Fruit fly (Drosophila melanogaster) whole organism, embryonic: ENCODE data around the gene Miga.
A peak's percentile ranks its signal among the peaks of the same experiment; 100 is the strongest.

Source experiments
- Atf-2 ChIP-seq: fragments of 200-800 bp; sonication (Bioruptor generic); optimal IDR thresholded peaks from 2 replicates; lab custom pipeline; 2016; ENCODE audit warnings: missing biosample characterization, missing genetic modification characterization
- Awh ChIP-seq: fragments of 200-800 bp; sonication (Bioruptor generic); IDR thresholded peaks from 2 replicates; pipeline ENCODE4, ENCODE4 v1.3.6; 2022; ENCODE audit warnings: missing biosample characterization, missing genetic modification characterization
- BEAF-32 ChIP-seq: fragments of 200-800 bp; sonication (Bioruptor generic); optimal IDR thresholded peaks from 3 replicates; lab custom pipeline; 2017; ENCODE audit warnings: missing biosample characterization, missing genetic modification characterization, mild to moderate bottlenecking, moderate library complexity, missing genetic modification reagents
- CG10147 ChIP-seq: fragments of 200-800 bp; sonication (Bioruptor generic); optimal IDR thresholded peaks from 2 replicates; lab custom pipeline; 2019; ENCODE audit warnings: missing biosample characterization, mild to moderate bottlenecking, missing genetic modification characterization, moderate library complexity
- CG10267 ChIP-seq: fragments of 200-800 bp; sonication (Bioruptor generic); optimal IDR thresholded peaks from 2 replicates; lab custom pipeline; 2018; ENCODE audit warnings: missing biosample characterization, mild to moderate bottlenecking, missing genetic modification characterization, moderate library complexity
- CG10959 ChIP-seq: fragments of 200-800 bp; sonication (Bioruptor generic); IDR thresholded peaks from 2 replicates; pipeline ENCODE4 v1.3.6; 2022; ENCODE audit warnings: missing biosample characterization, missing genetic modification characterization
- CG11504 ChIP-seq: fragments of 200-800 bp; sonication (Bioruptor generic); optimal IDR thresholded peaks from 3 replicates; lab custom pipeline; 2019; ENCODE audit warnings: missing biosample characterization, mild to moderate bottlenecking, missing genetic modification characterization, moderate library complexity
- CG13123 ChIP-seq: fragments of 200-800 bp; sonication (Bioruptor generic); optimal IDR thresholded peaks from 2 replicates; lab custom pipeline; 2016; ENCODE audit warnings: missing biosample characterization, missing genetic modification characterization
- CG15073 ChIP-seq: fragments of 200-800 bp; sonication (Bioruptor generic); optimal IDR thresholded peaks from 2 replicates; lab custom pipeline; 2016; ENCODE audit warnings: missing biosample characterization, missing genetic modification characterization
- CG18764 ChIP-seq: fragments of 200-800 bp; sonication (Bioruptor generic); optimal IDR thresholded peaks from 3 replicates; lab custom pipeline; 2016; ENCODE audit warnings: missing biosample characterization, missing genetic modification characterization
- CG2712 ChIP-seq: fragments of 200-800 bp; optimal IDR thresholded peaks from 3 replicates; lab custom pipeline; 2019; ENCODE audit warnings: missing biosample characterization, mild to moderate bottlenecking, missing genetic modification characterization, moderate library complexity
- CG31224 ChIP-seq: fragments of 200-800 bp; sonication (Bioruptor generic); IDR thresholded peaks from 2 replicates; pipeline ENCODE4 v1.3.6; 2022; ENCODE audit warnings: missing biosample characterization, missing genetic modification characterization
- CG31365 ChIP-seq: fragments of 200-800 bp; sonication (Bioruptor generic); optimal IDR thresholded peaks from 2 replicates; lab custom pipeline; 2018; ENCODE audit warnings: missing biosample characterization, mild to moderate bottlenecking, missing genetic modification characterization
- CG31388 ChIP-seq: fragments of 200-800 bp; sonication (Bioruptor generic); optimal IDR thresholded peaks from 2 replicates; lab custom pipeline; 2016; ENCODE audit warnings: missing biosample characterization, missing genetic modification characterization
- CG3407 ChIP-seq: fragments of 200-800 bp; sonication (Bioruptor generic); optimal IDR thresholded peaks from 2 replicates; lab custom pipeline; 2018; ENCODE audit warnings: missing biosample characterization, mild to moderate bottlenecking, missing genetic modification characterization
- CG3726 ChIP-seq: fragments of 200-800 bp; sonication (Bioruptor generic); IDR thresholded peaks from 3 replicates; pipeline ENCODE4, ENCODE4 v1.3.6; 2022; ENCODE audit warnings: missing biosample characterization, missing genetic modification characterization
- CG3838 ChIP-seq: fragments of 200-800 bp; sonication (Bioruptor generic); optimal IDR thresholded peaks from 3 replicates; lab custom pipeline; 2016; ENCODE audit warnings: missing biosample characterization, missing genetic modification characterization
- CG5180 ChIP-seq: fragments of 200-800 bp; sonication (Bioruptor generic); optimal IDR thresholded peaks from 3 replicates; lab custom pipeline; 2017; ENCODE audit warnings: missing biosample characterization, missing genetic modification characterization, mild to moderate bottlenecking, moderate library complexity, missing genetic modification reagents
- CG8478 ChIP-seq: fragments of >200 bp; optimal IDR thresholded peaks from 2 replicates; lab custom pipeline; 2018
- CG8924 ChIP-seq: fragments of 200-800 bp; optimal IDR thresholded peaks from 3 replicates; lab custom pipeline; 2019; ENCODE audit warnings: missing biosample characterization, mild to moderate bottlenecking, missing genetic modification characterization, moderate library complexity
- CG8944 ChIP-seq: fragments of 200-800 bp; sonication (Bioruptor generic); optimal IDR thresholded peaks from 3 replicates; lab custom pipeline; 2016; ENCODE audit warnings: missing biosample characterization, missing genetic modification characterization
- Dbx ChIP-seq: fragments of 200-800 bp; sonication (Bioruptor generic); IDR thresholded peaks from 3 replicates; pipeline ENCODE4 v1.3.6; 2022; ENCODE audit warnings: missing biosample characterization, missing genetic modification characterization
- Dll ChIP-seq: fragments of 200-800 bp; sonication (Bioruptor generic); IDR thresholded peaks from 4 replicates; pipeline ENCODE4 v1.3.6; 2022; ENCODE audit warnings: missing biosample characterization, missing genetic modification characterization; ENCODE audit not compliant: partially characterized antibody
- Doc3 ChIP-seq: fragments of 200-800 bp; sonication (Bioruptor generic); IDR thresholded peaks from 3 replicates; pipeline ENCODE4 v1.3.6; 2022; ENCODE audit warnings: missing biosample characterization, missing genetic modification characterization; ENCODE audit not compliant: partially characterized antibody
- Dp ChIP-seq: fragments of 200-800 bp; sonication (Bioruptor generic); optimal IDR thresholded peaks from 2 replicates; lab custom pipeline; 2018; ENCODE audit warnings: missing biosample characterization, mild to moderate bottlenecking, missing genetic modification characterization, moderate library complexity
- Ets97D ChIP-seq: fragments of 200-800 bp; sonication (Bioruptor generic); optimal IDR thresholded peaks from 3 replicates; lab custom pipeline; 2016; ENCODE audit warnings: missing biosample characterization, missing genetic modification characterization
- Fer3 ChIP-seq: fragments of 200-800 bp; sonication (Bioruptor generic); optimal IDR thresholded peaks from 2 replicates; lab custom pipeline; 2018; ENCODE audit warnings: missing biosample characterization, mild to moderate bottlenecking, missing genetic modification characterization, moderate library complexity
- HLH54F ChIP-seq: fragments of 200-800 bp; sonication (Bioruptor generic); optimal IDR thresholded peaks from 3 replicates; lab custom pipeline; 2016; ENCODE audit warnings: missing biosample characterization, missing genetic modification characterization
- HLHmδ ChIP-seq: fragments of 200-800 bp; sonication (Bioruptor generic); optimal IDR thresholded peaks from 2 replicates; lab custom pipeline; 2018; ENCODE audit warnings: missing biosample characterization, mild to moderate bottlenecking, missing genetic modification characterization, moderate library complexity
- Hr3 ChIP-seq: fragments of 200-800 bp; sonication (Bioruptor generic); optimal IDR thresholded peaks from 3 replicates; lab custom pipeline; 2016; ENCODE audit warnings: missing biosample characterization, missing genetic modification characterization
- Hr51 ChIP-seq, 2 experiments: fragments of 200-800 bp; sonication (Bioruptor generic); optimal IDR thresholded peaks; 2 replicates in 1 of 2; 3 replicates in 1 of 2; lab custom pipeline; 2016 to 2018; ENCODE audit warnings: missing biosample characterization in 2 of 2, missing genetic modification characterization in 2 of 2, mild to moderate bottlenecking in 1 of 2, moderate library complexity in 1 of 2
- Hsf ChIP-seq: fragments of 200-800 bp; sonication (Bioruptor generic); optimal IDR thresholded peaks from 3 replicates; lab custom pipeline; 2016; ENCODE audit warnings: missing biosample characterization, missing genetic modification characterization
- Jarid2 ChIP-seq: fragments of 200-800 bp; sonication (Bioruptor generic); optimal IDR thresholded peaks from 3 replicates; lab custom pipeline; 2017; ENCODE audit warnings: mild to moderate bottlenecking, missing biosample characterization, missing genetic modification reagents, missing genetic modification characterization
- Nf-YC ChIP-seq: fragments of 200-800 bp; optimal IDR thresholded peaks from 3 replicates; lab custom pipeline; 2019; ENCODE audit warnings: missing biosample characterization, mild to moderate bottlenecking, missing genetic modification characterization, moderate library complexity
- Oli ChIP-seq: fragments of 200-800 bp; sonication (Bioruptor generic); optimal IDR thresholded peaks from 2 replicates; lab custom pipeline; 2018; ENCODE audit warnings: missing biosample characterization, mild to moderate bottlenecking, missing genetic modification characterization, moderate library complexity
- Optix ChIP-seq: fragments of 200-800 bp; sonication (Bioruptor generic); IDR thresholded peaks from 3 replicates; pipeline ENCODE4 v1.3.6; 2022; ENCODE audit warnings: missing biosample characterization, missing genetic modification characterization
- TFAM ChIP-seq: fragments of 200-800 bp; sonication (Bioruptor generic); optimal IDR thresholded peaks from 2 replicates; lab custom pipeline; 2017; ENCODE audit warnings: missing biosample characterization, missing genetic modification characterization, inconsistent platforms
- Usf ChIP-seq: fragments of 200-800 bp; sonication (Bioruptor generic); optimal IDR thresholded peaks from 2 replicates; lab custom pipeline; 2017; ENCODE audit warnings: missing genotype, missing biosample characterization, missing genetic modification characterization
- YL-1 ChIP-seq: fragments of 200-800 bp; sonication (Bioruptor generic); optimal IDR thresholded peaks from 3 replicates; lab custom pipeline; 2017; ENCODE audit warnings: missing biosample characterization, mild to moderate bottlenecking, missing genetic modification characterization
- bbx ChIP-seq: fragments of 200-800 bp; sonication (Bioruptor generic); IDR thresholded peaks from 2 replicates; pipeline ENCODE4 v1.3.6; 2022; ENCODE audit warnings: missing biosample characterization, missing genetic modification characterization; ENCODE audit not compliant: partially characterized antibody
- gfzf ChIP-seq: fragments of 200-800 bp; sonication (Bioruptor generic); optimal IDR thresholded peaks from 2 replicates; lab custom pipeline; 2016; ENCODE audit warnings: missing biosample characterization, mild to moderate bottlenecking, missing genetic modification characterization, moderate library complexity
- ind ChIP-seq: fragments of 200-800 bp; sonication (Bioruptor generic); optimal IDR thresholded peaks from 3 replicates; lab custom pipeline; 2016; ENCODE audit warnings: missing biosample characterization, missing genetic modification characterization
- jumu ChIP-seq: fragments of 200-800 bp; sonication (Bioruptor generic); optimal IDR thresholded peaks from 3 replicates; lab custom pipeline; 2016; ENCODE audit warnings: missing biosample characterization, missing genetic modification characterization
- knrl ChIP-seq: fragments of 200-800 bp; sonication (Bioruptor generic); IDR thresholded peaks from 3 replicates; pipeline ENCODE4 v1.3.6; 2022; ENCODE audit warnings: missing biosample characterization, missing genetic modification characterization; ENCODE audit not compliant: partially characterized antibody
- lab ChIP-seq: fragments of 200-800 bp; sonication (Bioruptor generic); optimal IDR thresholded peaks from 3 replicates; lab custom pipeline; 2017; ENCODE audit warnings: missing biosample characterization, missing genetic modification characterization, mild to moderate bottlenecking, moderate library complexity, missing genetic modification reagents
- lbe ChIP-seq: fragments of 200-800 bp; sonication (Bioruptor generic); optimal IDR thresholded peaks from 2 replicates; lab custom pipeline; 2016; ENCODE audit warnings: missing biosample characterization, mild to moderate bottlenecking, missing genetic modification characterization
- phol ChIP-seq: fragments of 200-800 bp; sonication (Bioruptor generic); optimal IDR thresholded peaks from 3 replicates; lab custom pipeline; 2018; ENCODE audit warnings: missing biosample characterization, mild to moderate bottlenecking, missing genetic modification characterization, moderate library complexity
- pita ChIP-seq: fragments of 200-800 bp; sonication (Bioruptor generic); optimal IDR thresholded peaks from 2 replicates; lab custom pipeline; 2017; ENCODE audit warnings: missing biosample characterization, mild to moderate bottlenecking, missing genetic modification characterization
- sens-2 ChIP-seq: fragments of 200-800 bp; sonication (Bioruptor generic); IDR thresholded peaks from 2 replicates; pipeline ENCODE4 v1.3.6; 2022; ENCODE audit warnings: missing biosample characterization, missing genetic modification characterization
- unc-4 ChIP-seq: fragments of 200-800 bp; sonication (Bioruptor generic); IDR thresholded peaks from 2 replicates; pipeline ENCODE4 v1.3.6; 2022; ENCODE audit warnings: missing biosample characterization, missing genetic modification characterization; ENCODE audit not compliant: partially characterized antibody

The Miga gene

DNA sequence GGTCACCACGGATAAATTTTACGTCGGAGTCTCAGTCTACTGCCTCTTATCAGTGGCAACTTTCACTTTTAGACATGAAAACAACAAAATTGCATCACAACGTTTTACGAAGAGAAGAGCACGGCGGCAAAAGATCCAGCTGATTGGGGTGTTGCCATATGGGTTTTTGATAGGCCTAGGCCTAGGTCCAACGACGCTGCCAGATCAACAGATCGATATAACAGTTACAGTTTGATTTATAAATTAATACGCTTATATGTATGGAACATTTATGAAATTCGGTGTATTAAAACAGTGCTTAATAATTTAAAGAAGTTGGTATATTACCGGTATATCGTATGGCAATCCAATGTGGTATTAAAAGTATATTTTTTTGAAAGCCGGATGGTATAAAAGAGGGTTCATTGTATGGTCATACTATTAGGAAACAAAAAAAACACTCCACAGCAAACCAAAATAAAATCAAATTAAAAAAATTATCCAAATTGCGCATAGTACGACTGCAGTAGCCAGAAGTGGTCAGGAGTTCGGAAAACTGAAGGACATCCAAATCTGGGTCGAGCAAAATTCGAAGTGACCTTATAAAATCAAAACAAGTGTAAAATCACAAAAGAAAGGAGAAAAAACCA lies 850 bp downstream of the Miga start, which contains the start of gene CG1440 (continued):
- no peak for TF ChIP-seq TFAM (GFP tag; lab: Kevin White, UChicago)
- no peak for TF ChIP-seq CG10959 (GFP tag; lab: Robert Waterston, UW)
- peak; percentile 75 for TF ChIP-seq gfzf (GFP tag; lab: Kevin White, UChicago)
- no peak for TF ChIP-seq CG11504 (tag; lab: Kevin White, UChicago)
- TF ChIP-seq CG31224 = no peak
- no peak for TF ChIP-seq Fer3 (tag; lab: Kevin White, UChicago)
- TF ChIP-seq CG18764 = no peak
- no peak for TF ChIP-seq sens-2
- TF ChIP-seq HLHmδ = no peak
- peak; percentile 39; the same call in 1 of the 2 replicates for TF ChIP-seq unc-4
- no peak for TF ChIP-seq CG5180 (GFP tag; lab: Kevin White, UChicago)
- TF ChIP-seq jumu (GFP tag; lab: Kevin White, UChicago) = peak; percentile 20
- TF ChIP-seq Dbx = no peak
- TF ChIP-seq phol (tag; lab: Kevin White, UChicago) = peak; percentile 59
- TF ChIP-seq CG8924 = peak; percentile 73
- TF ChIP-seq CG3726 (GFP tag; lab: Robert Waterston, UW) = no peak
- TF ChIP-seq CG10267 (tag; lab: Kevin White, UChicago) = peak; percentile 75
- TF ChIP-seq Dll (GFP tag; lab: Robert Waterston, UW) = peak; percentile 3; the same call in 1 of the 4 replicates
- no peak for TF ChIP-seq pita (GFP tag; lab: Kevin White, UChicago)
- no peak for TF ChIP-seq CG3838 (GFP tag; lab: Kevin White, UChicago)
- no peak for TF ChIP-seq CG15073 (GFP tag; lab: Kevin White, UChicago)
- TF ChIP-seq ind (GFP tag; lab: Kevin White, UChicago) = no peak
- peak; percentile 41 for TF ChIP-seq lbe (GFP tag; lab: Kevin White, UChicago)
- no peak for TF ChIP-seq Hr51 (GFP tag; optimal IDR thresholded peaks at IDR 0.05; lab: Kevin White, UChicago)
- TF ChIP-seq Atf-2 = no peak
- TF ChIP-seq Doc3 (GFP tag; lab: Robert Waterston, UW) = no peak
- TF ChIP-seq Awh (GFP tag; lab: Robert Waterston, UW) = no peak
- peak; percentile 11; the same call in 1 of the 3 replicates for TF ChIP-seq knrl (GFP tag; lab: Robert Waterston, UW)
- TF ChIP-seq lab (GFP tag; lab: Kevin White, UChicago) = no peak
- TF ChIP-seq Hsf = no peak
- TF ChIP-seq Ets97D (GFP tag; lab: Kevin White, UChicago) = peak; percentile 84
- TF ChIP-seq CG10147 (GFP tag; lab: Kevin White, UChicago) = peak; percentile 40
- TF ChIP-seq CG13123 (GFP tag; lab: Kevin White, UChicago) = no peak
- peak; percentile 40 for TF ChIP-seq HLH54F (GFP tag; lab: Kevin White, UChicago)
- TF ChIP-seq Oli (tag; lab: Kevin White, UChicago) = no peak
- no peak for TF ChIP-seq CG3407
- TF ChIP-seq Dp (GFP tag; lab: Kevin White, UChicago) = peak; percentile 62
- TF ChIP-seq Jarid2 = no peak
- peak; percentile 33 for TF ChIP-seq YL-1
- TF ChIP-seq Optix (GFP tag; lab: Robert Waterston, UW) = no peak
- no peak for TF ChIP-seq CG8478 (lab: Kevin White, UChicago)
- TF ChIP-seq Nf-YC (tag; lab: Kevin White, UChicago) = no peak
- no peak for TF ChIP-seq CG8944 (GFP tag; lab: Kevin White, UChicago)
- no peak for TF ChIP-seq CG31388 (GFP tag; lab: Kevin White, UChicago)
- TF ChIP-seq CG31365 (tag; lab: Kevin White, UChicago) = no peak
- no peak for TF ChIP-seq Usf (GFP tag; lab: Kevin White, UChicago)
- TF ChIP-seq Hr3 (GFP tag; lab: Kevin White, UChicago) = peak; percentile 25
- TF ChIP-seq CG2712 (tag; lab: Kevin White, UChicago) = peak; percentile 21
- peak; percentile 62 for TF ChIP-seq BEAF-32 (GFP tag; lab: Kevin White, UChicago)
- TF ChIP-seq bbx (GFP tag; lab: Robert Waterston, UW) = no peak
